Fruit fly (Drosophila melanogaster) whole organism, pupa: Measurements from ENCODE around the gene CG7214.

Source experiments
- CG10348 ChIP-seq: fragments of 200-800 bp; sonication (Bioruptor generic); IDR thresholded peaks from 2 replicates; pipeline ENCODE4 v1.3.6; 2022; ENCODE audit warnings: missing biosample characterization, missing genetic modification characterization
- CG12605 ChIP-seq: fragments of 200-800 bp; sonication (Bioruptor generic); IDR thresholded peaks from 2 replicates; pipeline ENCODE4 v1.3.6; 2022; ENCODE audit warnings: missing biosample characterization, missing genetic modification characterization
- CG13204 ChIP-seq: fragments of 200-800 bp; sonication (Bioruptor generic); optimal IDR thresholded peaks from 2 replicates; lab custom pipeline; 2018; ENCODE audit warnings: missing biosample characterization, mild to moderate bottlenecking, missing genetic modification characterization, moderate library complexity
- CG14655 ChIP-seq: fragments of 200-800 bp; sonication (Bioruptor generic); optimal IDR thresholded peaks from 3 replicates; lab custom pipeline; 2017; ENCODE audit warnings: mild to moderate bottlenecking, missing biosample characterization, missing genetic modification reagents, missing genetic modification characterization
- CG15710 ChIP-seq: fragments of 200-800 bp; sonication (Bioruptor generic); optimal IDR thresholded peaks from 2 replicates; lab custom pipeline; 2018; ENCODE audit warnings: missing biosample characterization, mild to moderate bottlenecking, missing genetic modification characterization, moderate library complexity
- CG17806 ChIP-seq: fragments of 200-800 bp; sonication (Bioruptor generic); optimal IDR thresholded peaks from 2 replicates; lab custom pipeline; 2018; ENCODE audit warnings: missing biosample characterization, mild to moderate bottlenecking, missing genetic modification characterization, moderate library complexity
- CG32121 ChIP-seq: fragments of 200-800 bp; sonication (Bioruptor generic); IDR thresholded peaks from 2 replicates; pipeline ENCODE4 v1.3.6; 2022; ENCODE audit warnings: missing biosample characterization, missing genetic modification characterization
- CG34367 ChIP-seq: fragments of 200-800 bp; sonication (Bioruptor generic); optimal IDR thresholded peaks from 2 replicates; lab custom pipeline; 2018; ENCODE audit warnings: missing biosample characterization, mild to moderate bottlenecking, missing genetic modification characterization
- CG4496 ChIP-seq: fragments of 200-800 bp; sonication (Bioruptor generic); IDR thresholded peaks from 3 replicates; pipeline ENCODE4 v1.3.6; 2022; ENCODE audit warnings: missing biosample characterization, missing genetic modification characterization
- CG8159 ChIP-seq: fragments of 200-800 bp; sonication (Bioruptor generic); optimal IDR thresholded peaks from 3 replicates; lab custom pipeline; 2018; ENCODE audit warnings: missing biosample characterization, mild to moderate bottlenecking, missing genetic modification characterization, moderate library complexity
- CG8301 ChIP-seq: fragments of 200-800 bp; sonication (Bioruptor generic); optimal IDR thresholded peaks from 2 replicates; lab custom pipeline; 2018; ENCODE audit warnings: missing biosample characterization, mild to moderate bottlenecking, missing genetic modification characterization
- CG9948 ChIP-seq: fragments of 200-800 bp; sonication (Bioruptor generic); optimal IDR thresholded peaks from 2 replicates; lab custom pipeline; 2018; ENCODE audit warnings: missing biosample characterization, mild to moderate bottlenecking, missing genetic modification characterization, moderate library complexity
- D1 ChIP-seq: fragments of 200-800 bp; sonication (Bioruptor generic); optimal IDR thresholded peaks from 2 replicates; lab custom pipeline; 2018; ENCODE audit warnings: missing biosample characterization, mild to moderate bottlenecking, missing genetic modification characterization, moderate library complexity
- EcR ChIP-seq: fragments of 200-800 bp; sonication (Bioruptor generic); optimal IDR thresholded peaks from 3 replicates; lab custom pipeline; 2019; ENCODE audit warnings: missing biosample characterization, missing genetic modification characterization, mild to moderate bottlenecking, moderate library complexity, missing genetic modification reagents
- Ets98B ChIP-seq: fragments of 200-800 bp; sonication (Bioruptor generic); IDR thresholded peaks from 2 replicates; pipeline ENCODE4 v1.3.6; 2022; ENCODE audit warnings: missing biosample characterization, missing genetic modification characterization
- Pif1A ChIP-seq: fragments of 200-800 bp; sonication (Bioruptor generic); optimal IDR thresholded peaks from 3 replicates; lab custom pipeline; 2016; ENCODE audit warnings: missing biosample characterization, missing genetic modification characterization
- Pif1B ChIP-seq: fragments of 200-800 bp; sonication (Bioruptor generic); optimal IDR thresholded peaks from 3 replicates; lab custom pipeline; 2016; ENCODE audit warnings: missing biosample characterization, missing genetic modification characterization
- Snoo ChIP-seq: fragments of 200-800 bp; sonication (Bioruptor generic); optimal IDR thresholded peaks from 3 replicates; lab custom pipeline; 2017; ENCODE audit warnings: missing biosample characterization, mild to moderate bottlenecking, missing genetic modification characterization, inconsistent platforms
- fd96Ca ChIP-seq: fragments of 200-800 bp; sonication (Bioruptor generic); IDR thresholded peaks from 3 replicates; pipeline ENCODE4 v1.3.6; 2022; ENCODE audit warnings: missing biosample characterization, missing genetic modification characterization
- gl ChIP-seq: fragments of 200-800 bp; sonication (Bioruptor generic); optimal IDR thresholded peaks from 2 replicates; lab custom pipeline; 2018; ENCODE audit warnings: missing biosample characterization, mild to moderate bottlenecking, missing genetic modification characterization
- rn ChIP-seq: fragments of 200-800 bp; sonication (Bioruptor generic); IDR thresholded peaks from 2 replicates; pipeline ENCODE4 v1.3.6; 2022; ENCODE audit warnings: missing biosample characterization, missing genetic modification characterization

CG7214 gene

DNA sequence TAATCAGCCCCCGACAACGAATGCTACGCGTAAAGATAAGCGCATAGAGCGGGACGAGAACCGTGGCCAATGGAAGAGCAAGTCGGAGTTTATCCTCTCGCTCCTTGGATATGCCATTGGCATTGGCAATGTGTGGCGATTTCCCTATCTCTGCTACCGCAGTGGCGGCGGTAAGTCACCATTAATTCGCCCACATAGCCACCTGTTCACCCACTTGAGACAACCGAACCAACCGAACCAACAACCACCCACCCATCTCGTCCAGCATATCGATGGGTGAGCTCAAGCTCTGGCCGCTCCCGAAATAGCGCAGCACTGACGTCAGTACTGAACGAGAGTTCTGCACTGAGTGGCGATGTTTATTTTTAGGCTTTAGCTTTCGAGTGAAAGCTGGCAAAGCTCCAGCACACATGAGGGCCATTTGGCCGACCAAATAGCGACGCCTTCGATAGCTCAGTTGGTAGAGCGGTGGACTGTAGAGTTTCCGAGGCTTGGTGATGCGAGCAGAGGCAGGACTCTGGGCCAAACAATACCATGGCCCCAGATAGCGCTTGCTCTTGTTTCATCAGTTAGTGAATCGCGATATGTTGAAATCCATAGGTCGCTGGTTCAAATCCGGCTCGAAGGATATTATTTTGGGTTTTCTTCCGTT is 33.5 kb downstream of the CG7214 start:
- TF ChIP-seq EcR (GFP tag; lab: Kevin White, UChicago) (no peak), CG4496 (GFP tag; lab: Robert Waterston, UW) (0 out of 3 replicates have a peak, but pooled peaks have one; percentile 18)
- TF ChIP-seq, all 21 proteins: peak for 1

DNA sequence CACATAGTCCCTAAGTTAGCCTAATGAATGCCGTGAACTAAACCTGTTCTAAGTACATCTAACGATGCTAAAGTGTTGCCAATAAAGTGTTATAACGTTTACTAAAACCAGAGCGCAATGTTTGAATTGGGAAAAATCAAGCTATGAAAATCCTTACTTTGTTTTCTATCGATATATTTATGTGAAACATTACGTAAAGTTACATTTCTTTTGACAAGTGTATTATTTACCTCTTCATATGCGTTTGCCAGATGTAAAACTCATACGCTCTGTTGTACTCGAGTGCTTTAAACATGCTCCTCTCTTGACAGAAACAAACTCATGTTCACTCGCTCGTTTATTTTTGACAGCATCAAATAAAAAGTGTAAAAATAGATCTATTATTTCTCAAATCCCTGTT is 34.1 kb downstream of the CG7214 start, which contains the start of gene Ntl:
Gene Ntl (plus strand): TSS at position 301 of the 400 bp plus-strand sequence.
- TF ChIP-seq CG4496 (GFP tag; lab: Robert Waterston, UW) = no peak
- no peak for TF ChIP-seq Pif1A (GFP tag; lab: Kevin White, UChicago)
- TF ChIP-seq Pif1B (GFP tag; lab: Kevin White, UChicago) = no peak
- no peak for TF ChIP-seq CG8159
- no peak for TF ChIP-seq CG9948 (tag; lab: Kevin White, UChicago)

DNA sequence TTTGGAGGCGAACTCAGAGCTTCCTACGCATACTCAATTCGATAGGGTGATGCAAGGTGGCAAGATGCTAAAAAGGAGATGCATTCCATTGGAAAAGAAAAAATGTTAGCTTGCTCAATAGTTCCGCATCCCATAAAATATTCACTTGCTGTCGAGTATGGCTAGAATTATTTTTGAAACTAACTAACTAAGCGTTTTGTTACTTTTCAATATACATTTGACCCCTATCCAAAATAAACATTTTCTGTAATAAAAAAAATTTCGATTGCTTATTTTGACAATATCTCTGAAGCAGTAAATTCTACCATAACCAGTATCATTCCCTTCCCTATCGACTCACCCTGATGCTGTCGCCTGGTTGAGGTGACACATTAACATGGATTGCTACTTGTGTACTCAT is 41.1 kb downstream of the CG7214 start:
- TF ChIP-seq CG32121 (GFP tag; lab: Robert Waterston, UW) = no peak
- peak; percentile 79 for TF ChIP-seq Pif1A (GFP tag; lab: Kevin White, UChicago)
- TF ChIP-seq CG4496 (GFP tag; lab: Robert Waterston, UW) = peak; percentile 55; the same call in 2 of the 3 replicates
- peak; percentile 51 for TF ChIP-seq CG14655 (GFP tag; lab: Kevin White, UChicago)
- peak; percentile 57 for TF ChIP-seq CG8301 (tag; lab: Kevin White, UChicago)
- TF ChIP-seq gl (tag; lab: Kevin White, UChicago) = peak; percentile 20
- TF ChIP-seq D1 (tag; lab: Kevin White, UChicago) = no peak
- 0 out of 2 replicates have a peak, but pooled peaks have one; percentile 22 for TF ChIP-seq Ets98B (GFP tag; lab: Robert Waterston, UW)
- no peak for TF ChIP-seq rn (GFP tag; lab: Robert Waterston, UW)
- TF ChIP-seq CG13204 = peak; percentile 21
- peak; percentile 20; the same call in 1 of the 2 replicates for TF ChIP-seq CG12605 (GFP tag; lab: Robert Waterston, UW)
- TF ChIP-seq CG10348 (GFP tag; lab: Robert Waterston, UW) = no peak
- TF ChIP-seq CG9948 (tag; lab: Kevin White, UChicago) = peak; percentile 38
- 0 out of 3 replicates have a peak, but pooled peaks have one; percentile 40 for TF ChIP-seq fd96Ca (GFP tag; lab: Robert Waterston, UW)
- peak; percentile 87 for TF ChIP-seq CG8159
- peak; percentile 73 for TF ChIP-seq Pif1B (GFP tag; lab: Kevin White, UChicago)
- TF ChIP-seq CG15710 (tag; lab: Kevin White, UChicago) = peak; percentile 88
- TF ChIP-seq CG17806 = peak; percentile 73
- peak; percentile 75 for TF ChIP-seq Snoo (tag; lab: Kevin White, UChicago)
- no peak for TF ChIP-seq EcR (GFP tag; lab: Kevin White, UChicago)
- TF ChIP-seq CG34367 (tag; lab: Kevin White, UChicago) = peak; percentile 60

DNA sequence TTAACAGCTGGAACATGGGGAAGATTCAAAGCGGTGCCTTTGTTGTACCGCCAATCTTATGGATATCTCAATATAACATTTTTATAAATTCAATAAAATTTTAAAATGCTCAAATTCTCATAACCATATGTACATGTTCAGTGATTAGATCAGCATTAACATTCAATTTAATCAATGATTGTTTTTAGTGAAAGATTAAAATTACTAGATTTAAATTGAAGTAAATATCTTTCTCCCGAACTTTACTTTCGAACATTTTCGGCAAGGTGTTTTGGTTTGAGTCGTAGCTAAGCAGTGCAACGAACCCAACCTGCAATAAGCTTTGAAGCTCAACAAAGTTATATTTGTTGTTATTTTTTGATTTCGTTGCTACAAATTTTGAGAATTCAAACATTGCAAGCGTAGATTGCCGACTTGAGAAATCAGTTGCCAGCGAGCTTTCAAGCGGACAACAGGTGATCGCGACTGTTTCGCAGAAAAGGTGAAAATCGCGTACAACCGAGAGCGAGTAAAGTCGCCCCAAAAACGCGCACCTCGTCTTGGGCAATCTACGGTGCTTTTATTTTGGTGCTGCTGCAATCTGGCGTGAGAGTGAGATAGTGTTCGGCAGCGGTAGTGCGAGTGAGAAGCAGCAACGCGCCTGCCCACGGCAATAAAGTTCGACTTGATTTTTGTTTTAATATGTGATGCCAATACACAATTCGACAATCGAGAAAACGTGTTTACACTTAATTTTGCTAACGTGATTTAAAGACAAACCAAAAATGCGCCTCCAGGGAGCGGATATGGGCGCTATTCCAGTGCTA is 42.1 kb downstream of the CG7214 start, which contains the start of gene Tep3:
Gene Tep3 (plus strand): TSS at position 423 of the 806 bp plus-strand sequence.
- peak; percentile 79 for TF ChIP-seq D1 (tag; lab: Kevin White, UChicago)
- TF ChIP-seq CG10348 (GFP tag; lab: Robert Waterston, UW) = no peak
- no peak for TF ChIP-seq EcR (GFP tag; lab: Kevin White, UChicago)
- no peak for TF ChIP-seq fd96Ca (GFP tag; lab: Robert Waterston, UW)
- TF ChIP-seq Snoo (tag; lab: Kevin White, UChicago) = no peak
- 0 out of 2 replicates have a peak, but pooled peaks have one; percentile 29 for TF ChIP-seq Ets98B (GFP tag; lab: Robert Waterston, UW)
- no peak; the same call in 2 of the 3 replicates for TF ChIP-seq CG4496 (GFP tag; lab: Robert Waterston, UW)
- TF ChIP-seq CG17806 = peak; percentile 51
- TF ChIP-seq rn (GFP tag; lab: Robert Waterston, UW) = peak; percentile 39; the same call in 1 of the 2 replicates
- peak; percentile 16; the same call in 1 of the 2 replicates for TF ChIP-seq CG32121 (GFP tag; lab: Robert Waterston, UW)
- no peak for TF ChIP-seq gl (tag; lab: Kevin White, UChicago)
- peak; percentile 64 for TF ChIP-seq CG8159
- no peak for TF ChIP-seq CG9948 (tag; lab: Kevin White, UChicago)
- no peak for TF ChIP-seq CG13204
- TF ChIP-seq CG14655 (GFP tag; lab: Kevin White, UChicago) = peak; percentile 58
- peak; percentile 28 for TF ChIP-seq CG15710 (tag; lab: Kevin White, UChicago)
- TF ChIP-seq Pif1B (GFP tag; lab: Kevin White, UChicago) = peak; percentile 61
- TF ChIP-seq CG8301 (tag; lab: Kevin White, UChicago) = peak; percentile 48
- peak; percentile 27 for TF ChIP-seq CG34367 (tag; lab: Kevin White, UChicago)
- no peak for TF ChIP-seq Pif1A (GFP tag; lab: Kevin White, UChicago)
- no peak for TF ChIP-seq CG12605 (GFP tag; lab: Robert Waterston, UW)

DNA sequence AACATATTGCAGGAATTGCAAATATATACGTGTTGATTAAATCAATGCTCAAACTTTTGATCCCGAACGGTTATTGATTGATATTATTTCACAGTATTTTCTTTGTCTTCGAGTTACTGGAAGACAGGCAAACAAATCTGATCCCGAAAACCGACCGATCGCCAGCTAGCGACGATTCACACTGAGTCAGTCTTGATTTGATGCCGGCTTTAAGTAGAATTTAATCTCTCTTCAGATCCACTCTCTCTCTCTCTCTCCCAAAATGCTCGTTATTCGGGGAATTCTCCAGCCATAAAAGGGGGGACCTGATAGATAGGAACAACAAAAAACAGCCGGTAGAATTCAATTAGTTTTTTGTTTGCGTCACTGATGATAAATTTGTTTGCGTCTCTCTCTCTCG is 43.2 kb downstream of the CG7214 start, which contains the start of gene Tep2:
Gene Tep2 (minus strand): TSS at position 185 of the 400 bp plus-strand sequence.
- TF ChIP-seq CG14655 (GFP tag; lab: Kevin White, UChicago) (no peak), Pif1A (GFP tag; lab: Kevin White, UChicago) (no peak), Ets98B (GFP tag; lab: Robert Waterston, UW) (no peak), EcR (GFP tag; lab: Kevin White, UChicago) (peak; percentile 19), CG4496 (GFP tag; lab: Robert Waterston, UW) (0 out of 3 replicates have a peak, but pooled peaks have one; percentile 38), CG12605 (GFP tag; lab: Robert Waterston, UW) (no peak)
